Worm (Caenorhabditis elegans): ENCODE measurements around the gene ugt-42.

The ugt-42 gene

DNA sequence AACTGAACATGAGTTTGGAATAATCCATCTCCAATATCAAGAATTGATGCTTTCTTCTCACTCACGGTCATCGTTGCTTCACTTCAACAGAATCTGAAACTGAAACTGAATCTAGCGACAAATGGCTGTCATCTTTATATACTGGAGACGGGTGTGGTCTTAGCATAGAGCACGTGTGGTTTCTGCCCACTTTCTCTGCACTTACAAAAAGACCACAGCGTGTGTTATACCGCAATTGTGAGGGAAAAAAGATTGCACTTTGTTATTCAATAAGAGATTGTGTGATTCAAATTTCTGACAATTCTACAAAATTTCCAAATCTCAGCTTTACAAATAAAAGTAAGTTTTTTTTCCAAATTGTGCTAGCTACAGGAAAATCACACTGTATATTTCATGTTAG lies 859 bp upstream of the ugt-42 start, which contains the start of gene F48G7.12:
F48G7.12 (minus strand) TSS at position 101 of the 400 bp plus-strand sequence.
- no peak for TF ChIP-seq aly-2 (tag; optimal IDR thresholded peaks at IDR 0.05)
- TF ChIP-seq nhr-71 (tag; optimal IDR thresholded peaks at IDR 0.05) = no peak
- TF ChIP-seq pag-3 (tag; optimal IDR thresholded peaks at IDR 0.05; ENCODE audit: borderline replicate concordance, insufficient read depth) = no peak
- TF ChIP-seq fkh-4 (tag; optimal IDR thresholded peaks at IDR 0.05; ENCODE audit: borderline replicate concordance) = no peak
- no peak for TF ChIP-seq ces-1 (GFP tag; optimal IDR thresholded peaks at IDR 0.05)
- no peak for TF ChIP-seq egl-27 (tag; optimal IDR thresholded peaks at IDR 0.05)
- no peak for TF ChIP-seq nhr-11 (tag; optimal IDR thresholded peaks at IDR 0.05)
- no peak for TF ChIP-seq grh-1 (GFP tag; IDR thresholded peaks at IDR 0.05)
- no peak for TF ChIP-seq egl-13 (tag; optimal IDR thresholded peaks at IDR 0.05)

DNA sequence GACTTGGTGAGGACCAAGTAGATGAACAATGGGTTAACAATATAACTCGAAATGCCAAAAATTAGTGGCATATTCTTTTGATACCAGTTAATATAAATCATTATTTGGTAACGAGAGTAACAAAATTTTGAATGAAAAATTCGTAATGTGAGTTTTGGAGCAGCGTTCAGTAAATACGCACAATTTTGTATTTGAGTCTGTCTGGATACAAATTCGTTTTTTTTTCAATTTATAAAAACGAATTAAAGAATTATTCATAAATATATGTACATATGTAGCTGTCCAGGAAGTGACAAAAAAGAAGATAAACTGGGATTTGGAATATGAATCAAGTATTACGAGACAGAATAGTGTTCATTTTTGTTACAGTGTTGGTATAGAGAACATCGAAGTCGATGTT lies 6.0 kb downstream of the ugt-42 start, which contains the start of gene srj-5:
srj-5 (minus strand) TSS at position 101 of the 400 bp plus-strand sequence.
- no peak for TF ChIP-seq irx-1 (tag; optimal IDR thresholded peaks at IDR 0.05)
- TF ChIP-seq ceh-63 (GFP tag; optimal IDR thresholded peaks at IDR 0.05) = no peak
- no peak for TF ChIP-seq hlh-4 (tag; optimal IDR thresholded peaks at IDR 0.05)
- no peak for TF ChIP-seq rnt-1 (tag; optimal IDR thresholded peaks at IDR 0.05)
- TF ChIP-seq nhr-19 (GFP tag; conservative IDR thresholded peaks at IDR 0.05) = no peak
- no peak for TF ChIP-seq nhr-77 (tag; optimal IDR thresholded peaks at IDR 0.05)

DNA sequence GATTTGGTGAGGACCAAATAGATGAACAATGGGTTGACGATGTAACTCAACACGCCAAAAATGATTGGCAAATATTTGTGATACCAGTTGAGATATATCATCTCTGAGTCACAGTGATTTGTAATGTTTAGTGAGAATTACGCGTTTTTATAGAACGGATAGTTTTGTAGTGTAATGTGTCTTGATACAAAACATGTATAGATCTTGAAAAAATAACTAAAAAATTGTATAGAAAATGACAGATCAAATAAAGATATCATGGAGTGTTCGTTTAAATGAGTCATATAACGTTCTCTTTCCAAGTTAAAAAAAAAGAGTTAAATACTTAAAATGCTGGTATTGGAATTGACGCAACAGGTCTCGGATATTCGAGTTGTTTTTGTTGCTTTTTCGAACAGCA lies 7.4 kb downstream of the ugt-42 start, which contains the start of gene srj-6:
srj-6 (minus strand) TSS at position 101 of the 400 bp plus-strand sequence.
- TF ChIP-seq lsy-2 (tag; optimal IDR thresholded peaks at IDR 0.05) (no peak), egl-13 (tag; optimal IDR thresholded peaks at IDR 0.05) (no peak)

DNA sequence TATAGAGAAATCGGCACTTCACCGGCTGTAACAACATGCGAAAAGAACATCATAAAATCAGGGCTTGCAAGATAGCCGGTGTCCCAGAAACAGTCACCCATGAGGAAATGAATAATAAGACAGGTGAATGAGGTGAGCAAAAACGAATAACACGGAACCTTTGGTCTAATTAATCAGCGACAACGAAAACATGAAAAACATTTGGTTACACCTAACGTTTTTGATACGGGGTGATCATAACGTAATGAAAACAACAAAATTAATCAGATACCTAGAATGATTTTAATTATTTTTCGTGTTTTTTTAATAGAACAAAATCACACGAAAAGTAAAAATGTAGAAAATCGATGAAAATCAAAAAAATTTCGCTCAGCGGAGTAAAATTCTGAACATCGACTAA lies 8.8 kb downstream of the ugt-42 start, which contains the start of gene srh-245:
srh-245 (minus strand) TSS at position 101 of the 400 bp plus-strand sequence.
- no peak for TF ChIP-seq ztf-4 (tag; optimal IDR thresholded peaks at IDR 0.05)
- no peak for TF ChIP-seq fos-1 (tag; optimal IDR thresholded peaks at IDR 0.05)
- no peak for TF ChIP-seq isw-1 (GFP tag; IDR thresholded peaks at IDR 0.05)
- TF ChIP-seq zip-4 (GFP tag; optimal IDR thresholded peaks at IDR 0.05) = no peak
- TF ChIP-seq nhr-237 (tag; optimal IDR thresholded peaks at IDR 0.05) = no peak
- TF ChIP-seq F16B12.6 (tag; optimal IDR thresholded peaks at IDR 0.05) = no peak
- TF ChIP-seq aly-2 (tag; optimal IDR thresholded peaks at IDR 0.05) = no peak
- TF ChIP-seq fkh-10 (GFP tag; optimal IDR thresholded peaks at IDR 0.05) = no peak
- no peak for TF ChIP-seq C04F5.9 (tag; optimal IDR thresholded peaks at IDR 0.05)
- TF ChIP-seq mep-1 (tag; optimal IDR thresholded peaks at IDR 0.05) = no peak
- no peak for TF ChIP-seq unc-130 (tag; optimal IDR thresholded peaks at IDR 0.05)
- TF ChIP-seq lsy-2 (tag; optimal IDR thresholded peaks at IDR 0.05) = no peak
- TF ChIP-seq Y116A8C.19 (tag; optimal IDR thresholded peaks at IDR 0.05; ENCODE audit: borderline replicate concordance) = no peak
- no peak for TF ChIP-seq ceh-8 (GFP tag; optimal IDR thresholded peaks at IDR 0.05)

DNA sequence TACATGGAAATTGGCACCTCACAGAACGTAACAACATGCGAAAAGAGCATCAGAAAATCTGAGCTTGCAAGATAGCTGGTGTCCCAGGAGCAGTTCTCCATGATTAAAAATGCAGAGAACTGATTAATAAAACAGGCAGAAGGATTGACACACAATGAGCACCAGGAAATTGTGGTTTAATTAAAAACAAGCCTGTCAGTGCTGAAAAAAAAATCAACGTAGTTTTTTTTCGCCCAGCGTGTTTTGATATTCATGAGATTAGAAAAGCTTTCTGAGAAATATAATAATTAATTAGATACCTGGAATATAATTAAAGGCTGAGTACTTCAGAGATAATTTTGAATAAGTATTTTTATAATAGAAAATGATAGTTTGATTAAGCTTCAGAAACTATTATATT lies 10.7 kb downstream of the ugt-42 start, which contains the start of gene srh-246:
srh-246 (minus strand) TSS at position 101 of the 400 bp plus-strand sequence.
- TF ChIP-seq efl-1 (optimal IDR thresholded peaks at IDR 0.05) (no peak), efl-1 (GFP tag; optimal IDR thresholded peaks at IDR 0.05 in 1 of 2) (no peak), fkh-10 (GFP tag; optimal IDR thresholded peaks at IDR 0.05) (no peak), ceh-8 (GFP tag; optimal IDR thresholded peaks at IDR 0.05) (no peak), elt-2 (tag; optimal IDR thresholded peaks at IDR 0.05) (no peak), nhr-76 (tag; optimal IDR thresholded peaks at IDR 0.05) (no peak), swsn-7 (tag; optimal IDR thresholded peaks at IDR 0.05) (no peak), sox-4 (tag; optimal IDR thresholded peaks at IDR 0.05) (no peak), ztf-4 (tag; optimal IDR thresholded peaks at IDR 0.05) (no peak), nhr-85 (tag) (no peak), unc-130 (tag; optimal IDR thresholded peaks at IDR 0.05) (no peak), mep-1 (tag; optimal IDR thresholded peaks at IDR 0.05) (no peak), elt-3 (tag; optimal IDR thresholded peaks at IDR 0.05) (no peak)

Measured in whole organism, L1 larva.